Fruit fly (Drosophila melanogaster): ENCODE measurements around the gene CG8475.

CG8475 gene

dm6 chr2L:8162307-8163024, 34.3 kb downstream of the CG8475 start, which contains the start of gene Acbp1 (continued):
- TF ChIP-seq CG15011 (GFP tag; optimal IDR thresholded peaks at IDR 0.05) (peak; percentile 97), sens (GFP tag) (peak; percentile 99), gt (GFP tag; IDR thresholded peaks at IDR 0.05) (peak; percentile 68), cato (GFP tag; optimal IDR thresholded peaks at IDR 0.05; ENCODE audit: borderline replicate concordance) (peak; percentile 86), CG13296 (GFP tag; optimal IDR thresholded peaks at IDR 0.05) (peak; percentile 99), otp (GFP tag; IDR thresholded peaks at IDR 0.05) (peak; percentile 85), Mad (GFP tag; optimal IDR thresholded peaks at IDR 0.05) (peak; percentile 91), CG8281 (tag; optimal IDR thresholded peaks at IDR 0.05) (peak; percentile 88), CG13624 (GFP tag; optimal IDR thresholded peaks at IDR 0.05) (peak; percentile 97), CG15601 (tag; optimal IDR thresholded peaks at IDR 0.05) (peak; percentile 97), H15 (GFP tag; IDR thresholded peaks at IDR 0.05) (peak; percentile 88), ac (GFP tag; optimal IDR thresholded peaks at IDR 0.05) (peak; percentile 91), Ets65A (GFP tag) (peak; percentile 99), gce (GFP tag; IDR thresholded peaks at IDR 0.05) (peak; percentile 89), ewg (GFP tag; optimal IDR thresholded peaks at IDR 0.05) (peak; percentile 88), Max (GFP tag; optimal IDR thresholded peaks at IDR 0.05) (peak; percentile 92), Neu2 (GFP tag; optimal IDR thresholded peaks at IDR 0.05; ENCODE audit: borderline replicate concordance) (peak; percentile 89), Ets97D (GFP tag; optimal IDR thresholded peaks at IDR 0.05) (peak; percentile 91), CG12104 (GFP tag; optimal IDR thresholded peaks at IDR 0.05) (peak; percentile 91), Hr51 (GFP tag; optimal IDR thresholded peaks at IDR 0.05) (peak; percentile 91 to 99), sima (GFP tag; optimal IDR thresholded peaks at IDR 0.05) (peak; percentile 58), tll (GFP tag; optimal IDR thresholded peaks at IDR 0.05) (no peak), CG2875 (GFP tag; optimal IDR thresholded peaks at IDR 0.05) (peak; percentile 94), tap (tag; optimal IDR thresholded peaks at IDR 0.05) (peak; percentile 99), CG11723 (GFP tag; optimal IDR thresholded peaks at IDR 0.05) (peak; percentile 96), btn (GFP tag; optimal IDR thresholded peaks at IDR 0.05) (peak; percentile 86), CG8388 (GFP tag; optimal IDR thresholded peaks at IDR 0.05) (peak; percentile 97), phol (tag; optimal IDR thresholded peaks at IDR 0.05) (peak; percentile 96), CG32767 (GFP tag; IDR thresholded peaks at IDR 0.05) (peak; percentile 93), CG12299 (tag; optimal IDR thresholded peaks at IDR 0.05) (peak; percentile 99), Elba2 (GFP tag; optimal IDR thresholded peaks at IDR 0.05) (peak; percentile 60), CG9215 (GFP tag; IDR thresholded peaks at IDR 0.05) (peak; percentile 89), E2f1 (GFP tag; IDR thresholded peaks at IDR 0.05) (peak; percentile 83), Dip3 (GFP tag; optimal IDR thresholded peaks at IDR 0.05) (peak; percentile 95), CG11696 (GFP tag; IDR thresholded peaks at IDR 0.05) (peak; percentile 77), stc (GFP tag; IDR thresholded peaks at IDR 0.05) (peak; percentile 81), CG6254 (GFP tag; optimal IDR thresholded peaks at IDR 0.05) (peak; percentile 94), CG10654 (GFP tag; optimal IDR thresholded peaks at IDR 0.05) (peak; percentile 92), Xrp1 (GFP tag; IDR thresholded peaks at IDR 0.05) (peak; percentile 93), repo (GFP tag; optimal IDR thresholded peaks at IDR 0.05) (peak; percentile 92), cas (GFP tag; IDR thresholded peaks at IDR 0.05) (peak; percentile 83), CG17328 (GFP tag; IDR thresholded peaks at IDR 0.05) (peak; percentile 81), zf30C (GFP tag; optimal IDR thresholded peaks at IDR 0.05) (peak; percentile 99), CG8924 (tag; optimal IDR thresholded peaks at IDR 0.05) (peak; percentile 99), Ada2b (GFP tag; IDR thresholded peaks at IDR 0.05) (peak; percentile 88), Asciz (GFP tag; optimal IDR thresholded peaks at IDR 0.05) (peak; percentile 97), NC2β (GFP tag; optimal IDR thresholded peaks at IDR 0.05) (peak; percentile 93), NfI (GFP tag; optimal IDR thresholded peaks at IDR 0.05) (peak; percentile 95), Atf3 (GFP tag; optimal IDR thresholded peaks at IDR 0.05) (peak; percentile 94), CG16863 (GFP tag; optimal IDR thresholded peaks at IDR 0.05) (peak; percentile 95)
